Worm (Caenorhabditis elegans) whole organism, mixed stage, embryonic: ENCODE results near the gene C39D10.8.

Experiments used
- M03D4.4 ChIP-seq: sonication (generic microtip); optimal IDR thresholded peaks from 2 replicates; lab custom pipeline; 2017; ENCODE audit warnings: mild to moderate bottlenecking, missing genetic modification characterization, missing compliant biosample characterization
- bed-3 ChIP-seq: fragments of 200-800 bp; sonication (Bioruptor generic); optimal IDR thresholded peaks from 3 replicates; lab custom pipeline; 2018; ENCODE audit warnings: mild to moderate bottlenecking, missing genetic modification characterization, moderate library complexity, missing compliant biosample characterization
- blmp-1 ChIP-seq: fragments of 150-350 bp; optimal IDR thresholded peaks from 2 replicates; lab custom pipeline; 2014; ENCODE audit warnings: missing biosample characterization, missing genetic modification characterization
- ceh-39 ChIP-seq: fragments of 150-350 bp; optimal IDR thresholded peaks from 2 replicates; lab custom pipeline; 2014; ENCODE audit warnings: missing biosample characterization, missing genetic modification characterization
- ceh-43 ChIP-seq: fragments of 200-800 bp; sonication (Bioruptor generic); optimal IDR thresholded peaks from 2 replicates; lab custom pipeline; 2018; ENCODE audit warnings: mild to moderate bottlenecking, missing genetic modification characterization, moderate library complexity, missing compliant biosample characterization
- ceh-83 ChIP-seq: fragments of 200-800 bp; sonication (Bioruptor generic); optimal IDR thresholded peaks from 2 replicates; lab custom pipeline; 2018; ENCODE audit warnings: mild to moderate bottlenecking, missing genetic modification characterization, missing compliant biosample characterization
- ces-1 ChIP-seq: fragments of 150-350 bp; optimal IDR thresholded peaks from 2 replicates; lab custom pipeline; 2014; ENCODE audit warnings: missing biosample characterization, missing genetic modification reagents, missing genetic modification characterization
- drap-1 ChIP-seq: fragments of 200-800 bp; sonication (Bioruptor generic); optimal IDR thresholded peaks from 3 replicates; lab custom pipeline; 2018; ENCODE audit warnings: mild to moderate bottlenecking, missing genetic modification characterization, missing compliant biosample characterization
- elt-1 ChIP-seq: sonication (generic microtip); optimal IDR thresholded peaks from 2 replicates; lab custom pipeline; 2017; ENCODE audit warnings: missing genetic modification characterization, mild to moderate bottlenecking, missing compliant biosample characterization, antibody characterized with exemption, moderate library complexity, borderline replicate concordance; ENCODE audit not compliant: insufficient read depth
- elt-3 ChIP-seq: fragments of 150-350 bp; optimal IDR thresholded peaks from 2 replicates; lab custom pipeline; 2014; ENCODE audit warnings: missing biosample characterization, missing genetic modification characterization
- flh-1 ChIP-seq: fragments of 200-800 bp; sonication (Bioruptor generic); optimal IDR thresholded peaks from 2 replicates; lab custom pipeline; 2018; ENCODE audit warnings: mild to moderate bottlenecking, missing genetic modification characterization, moderate library complexity, missing compliant biosample characterization
- ham-2 ChIP-seq: fragments of 200-800 bp; sonication (Bioruptor generic); optimal IDR thresholded peaks from 2 replicates; lab custom pipeline; 2018; ENCODE audit warnings: mild to moderate bottlenecking, missing genetic modification characterization, missing compliant biosample characterization
- hlh-1 ChIP-seq: fragments of 150-350 bp; optimal IDR thresholded peaks from 2 replicates; lab custom pipeline; 2014; ENCODE audit warnings: missing biosample characterization, missing genetic modification reagents, missing genetic modification characterization
- lin-13 ChIP-seq: fragments of 150-350 bp; optimal IDR thresholded peaks from 2 replicates; lab custom pipeline; 2014; ENCODE audit warnings: missing biosample characterization, missing genetic modification characterization
- lin-32 ChIP-seq: fragments of 200-800 bp; sonication (Bioruptor generic); optimal IDR thresholded peaks from 2 replicates; lab custom pipeline; 2018; ENCODE audit warnings: mild to moderate bottlenecking, missing genetic modification characterization, missing compliant biosample characterization
- lsy-2 ChIP-seq: fragments of 150-350 bp; optimal IDR thresholded peaks from 2 replicates; lab custom pipeline; 2014; ENCODE audit warnings: missing biosample characterization, missing genetic modification characterization
- mab-5 ChIP-seq: fragments of 150-350 bp; optimal IDR thresholded peaks from 2 replicates; lab custom pipeline; 2014; ENCODE audit warnings: missing biosample characterization, missing genetic modification characterization
- mep-1 ChIP-seq: fragments of 150-350 bp; optimal IDR thresholded peaks from 2 replicates; lab custom pipeline; 2017; ENCODE audit warnings: missing biosample characterization, missing genetic modification reagents, missing genetic modification characterization, inconsistent platforms
- nhr-12 ChIP-seq: fragments of 150-350 bp; optimal IDR thresholded peaks from 2 replicates; lab custom pipeline; 2014; ENCODE audit warnings: missing biosample characterization, missing genetic modification characterization
- nhr-237 ChIP-seq: fragments of 150-350 bp; optimal IDR thresholded peaks from 2 replicates; lab custom pipeline; 2014; ENCODE audit warnings: missing biosample characterization, missing genetic modification characterization
- nhr-28 ChIP-seq: fragments of 150-350 bp; optimal IDR thresholded peaks from 2 replicates; lab custom pipeline; 2014; ENCODE audit warnings: missing biosample characterization, missing genetic modification characterization
- nhr-76 ChIP-seq: sonication (generic microtip); optimal IDR thresholded peaks from 2 replicates; lab custom pipeline; 2017; ENCODE audit warnings: missing biosample characterization, missing genetic modification characterization
- pha-4 ChIP-seq: fragments of 150-350 bp; optimal IDR thresholded peaks from 2 replicates; lab custom pipeline; 2018; ENCODE audit warnings: missing biosample characterization, missing genetic modification reagents, missing genetic modification characterization
- sem-2 ChIP-seq: fragments of 200-800 bp; sonication (Bioruptor generic); optimal IDR thresholded peaks from 2 replicates; lab custom pipeline; 2018; ENCODE audit warnings: mild to moderate bottlenecking, missing genetic modification characterization, missing compliant biosample characterization
- snpc-4 ChIP-seq: fragments of 150-350 bp; optimal IDR thresholded peaks from 2 replicates; lab custom pipeline; 2014; ENCODE audit warnings: missing biosample characterization, missing genetic modification characterization
- sptf-1 ChIP-seq: sonication (generic microtip); optimal IDR thresholded peaks from 2 replicates; lab custom pipeline; 2017; ENCODE audit warnings: mild to moderate bottlenecking, missing genetic modification characterization, moderate library complexity, missing compliant biosample characterization
- tbx-8 ChIP-seq: fragments of 200-800 bp; sonication (Bioruptor generic); optimal IDR thresholded peaks from 2 replicates; lab custom pipeline; 2018; ENCODE audit warnings: mild to moderate bottlenecking, missing genetic modification characterization, moderate library complexity, missing compliant biosample characterization
- unc-120 ChIP-seq: sonication (generic microtip); optimal IDR thresholded peaks from 2 replicates; lab custom pipeline; 2017; ENCODE audit warnings: missing genetic modification characterization, missing compliant biosample characterization; ENCODE audit not compliant: poor library complexity, severe bottlenecking
- unc-39 ChIP-seq: fragments of 150-350 bp; optimal IDR thresholded peaks from 2 replicates; lab custom pipeline; 2014; ENCODE audit warnings: missing biosample characterization, missing genetic modification characterization
- unc-62 ChIP-seq: fragments of 150-350 bp; optimal IDR thresholded peaks from 2 replicates; lab custom pipeline; 2014; ENCODE audit warnings: missing biosample characterization, missing genetic modification reagents, missing genetic modification characterization
- zip-8 ChIP-seq: fragments of 150-350 bp; optimal IDR thresholded peaks from 2 replicates; lab custom pipeline; 2014; ENCODE audit warnings: missing biosample characterization, missing genetic modification characterization
- ztf-11 ChIP-seq: fragments of 150-350 bp; optimal IDR thresholded peaks from 2 replicates; lab custom pipeline; 2014; ENCODE audit warnings: missing biosample characterization, missing genetic modification characterization

C39D10.8 gene

DNA sequence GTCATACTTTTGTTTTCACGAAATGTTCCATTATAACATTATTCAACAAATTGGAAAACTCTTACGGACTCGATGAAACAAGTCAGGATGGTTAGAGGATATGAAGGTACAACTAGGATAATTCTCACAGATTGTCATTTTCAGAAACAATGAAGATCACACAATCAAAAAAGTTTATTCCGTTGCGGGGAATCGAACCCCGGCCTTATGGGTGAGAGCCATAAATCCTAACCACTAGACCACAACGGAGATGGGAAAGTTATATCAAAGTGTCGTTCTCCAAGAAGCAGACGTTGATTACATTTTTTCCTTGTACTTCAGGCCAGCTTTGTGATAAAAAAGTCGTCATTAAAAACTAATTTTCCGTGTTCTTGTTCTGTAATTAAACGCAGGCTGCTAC is 17.4 kb upstream of the C39D10.8 start:
- TF ChIP-seq lin-32 (GFP tag; lab: Kevin White, UChicago) (no peak), lsy-2 (tag; lab: Kevin White, UChicago) (no peak), nhr-28 (tag; lab: Kevin White, UChicago) (no peak), sptf-1 (tag; lab: Kevin White, UChicago) (no peak), nhr-12 (tag; lab: Kevin White, UChicago) (no peak), ceh-39 (tag; lab: Kevin White, UChicago) (no peak), ztf-11 (tag; lab: Kevin White, UChicago) (no peak)

DNA sequence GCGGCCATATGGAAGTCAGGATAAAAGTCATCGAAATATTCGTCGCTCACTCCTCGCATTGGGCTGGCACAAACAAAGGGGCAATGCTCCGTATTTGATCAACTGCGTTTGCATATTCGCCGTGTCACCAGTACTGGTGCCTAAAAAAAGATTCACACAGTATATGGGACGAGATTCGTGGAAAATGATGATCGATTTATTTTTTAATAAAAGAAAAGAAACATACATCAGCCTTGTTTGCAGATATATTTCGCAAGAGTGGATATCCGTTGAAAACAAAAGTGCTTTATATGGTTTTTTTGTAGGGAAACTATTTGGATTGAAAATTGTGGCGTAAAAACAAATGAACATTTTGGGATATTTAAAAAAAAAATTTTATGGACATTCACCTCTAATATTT is 16.9 kb upstream of the C39D10.8 start, which contains the start of gene latd-1:
Gene latd-1, minus strand, starts transcription at position 101 of the 400 bp plus-strand sequence.
- no peak for TF ChIP-seq sptf-1 (tag; lab: Kevin White, UChicago)
- no peak for TF ChIP-seq pha-4
- no peak for TF ChIP-seq nhr-28 (tag; lab: Kevin White, UChicago)
- no peak for TF ChIP-seq snpc-4 (tag; lab: Kevin White, UChicago)
- TF ChIP-seq ztf-11 (tag; lab: Kevin White, UChicago) = no peak
- TF ChIP-seq lsy-2 (tag; lab: Kevin White, UChicago) = no peak
- TF ChIP-seq unc-120 (tag; lab: Kevin White, UChicago) = no peak
- no peak for TF ChIP-seq ceh-39 (tag; lab: Kevin White, UChicago)
- TF ChIP-seq ceh-83 (GFP tag; lab: Kevin White, UChicago) = no peak
- TF ChIP-seq ceh-43 (GFP tag; lab: Kevin White, UChicago) = no peak
- no peak for TF ChIP-seq zip-8 (tag; lab: Kevin White, UChicago)
- TF ChIP-seq sem-2 (GFP tag; lab: Kevin White, UChicago) = no peak
- TF ChIP-seq lin-13 (tag; lab: Kevin White, UChicago) = no peak
- no peak for TF ChIP-seq M03D4.4 (tag; lab: Kevin White, UChicago)
- TF ChIP-seq hlh-1 = no peak
- TF ChIP-seq nhr-76 (tag; lab: Kevin White, UChicago) = no peak
- TF ChIP-seq, all 35 proteins: peak for 0

DNA sequence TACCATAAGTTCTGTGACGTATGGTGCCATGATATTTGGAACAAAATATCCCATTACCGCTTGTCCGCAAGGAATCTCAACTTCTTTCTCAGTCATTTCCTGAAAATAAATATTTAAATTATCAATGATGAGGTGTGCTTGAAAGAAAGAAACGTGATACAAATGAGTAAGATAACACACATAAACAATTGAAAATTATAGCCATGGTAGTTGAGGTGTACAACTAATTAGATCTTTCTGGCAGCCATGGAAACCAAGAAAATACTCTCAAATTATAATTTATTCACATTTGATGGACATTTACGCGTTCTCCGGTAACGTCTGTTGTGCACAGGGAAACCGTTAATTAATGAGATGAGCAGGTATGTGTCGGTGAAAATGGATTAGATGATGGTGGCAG is 11.5 kb upstream of the C39D10.8 start, which contains the start of gene C39D10.5:
Gene C39D10.5, minus strand, starts transcription at position 101 of the 400 bp plus-strand sequence.
- no peak for TF ChIP-seq unc-39 (tag; lab: Kevin White, UChicago)
- no peak for TF ChIP-seq elt-3 (tag; lab: Kevin White, UChicago)
- no peak for TF ChIP-seq ham-2
- no peak for TF ChIP-seq zip-8 (tag; lab: Kevin White, UChicago)
- no peak for TF ChIP-seq unc-62 (GFP tag; lab: Kevin White, UChicago)
- no peak for TF ChIP-seq unc-120 (tag; lab: Kevin White, UChicago)
- TF ChIP-seq blmp-1 (tag; lab: Kevin White, UChicago) = no peak
- TF ChIP-seq nhr-12 (tag; lab: Kevin White, UChicago) = no peak
- no peak for TF ChIP-seq ztf-11 (tag; lab: Kevin White, UChicago)
- TF ChIP-seq mab-5 = no peak
- no peak for TF ChIP-seq nhr-237 (tag; lab: Kevin White, UChicago)
- no peak for TF ChIP-seq nhr-28 (tag; lab: Kevin White, UChicago)
- no peak for TF ChIP-seq lin-32 (GFP tag; lab: Kevin White, UChicago)
- TF ChIP-seq bed-3 = no peak

DNA sequence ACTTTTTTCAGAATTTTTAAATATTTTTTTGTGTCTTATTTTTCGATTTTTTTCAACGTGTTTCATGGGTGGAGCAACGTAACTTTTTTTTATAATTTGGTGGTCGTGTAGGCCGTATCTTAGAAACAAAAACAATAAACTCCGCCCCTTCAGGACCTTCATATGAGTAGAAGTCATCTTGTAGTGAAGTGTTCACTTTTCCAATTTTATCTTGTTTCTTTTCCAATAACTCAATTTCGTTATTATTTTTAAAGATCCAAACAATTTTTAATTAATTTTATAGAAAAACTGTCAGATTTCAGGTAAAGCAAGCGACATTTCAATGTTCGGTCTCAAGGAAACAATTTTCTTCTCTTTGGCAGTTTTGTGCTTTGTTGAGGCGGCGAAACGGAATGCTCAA is 8.2 kb upstream of the C39D10.8 start, which contains the start of gene C39D10.2:
Gene C39D10.2, plus strand, starts transcription at position 301 of the 400 bp plus-strand sequence.
- TF ChIP-seq flh-1 = no peak
- TF ChIP-seq unc-120 (tag; lab: Kevin White, UChicago) = no peak
- no peak for TF ChIP-seq drap-1 (GFP tag; lab: Kevin White, UChicago)
- TF ChIP-seq, all 35 proteins: peak for 0

DNA sequence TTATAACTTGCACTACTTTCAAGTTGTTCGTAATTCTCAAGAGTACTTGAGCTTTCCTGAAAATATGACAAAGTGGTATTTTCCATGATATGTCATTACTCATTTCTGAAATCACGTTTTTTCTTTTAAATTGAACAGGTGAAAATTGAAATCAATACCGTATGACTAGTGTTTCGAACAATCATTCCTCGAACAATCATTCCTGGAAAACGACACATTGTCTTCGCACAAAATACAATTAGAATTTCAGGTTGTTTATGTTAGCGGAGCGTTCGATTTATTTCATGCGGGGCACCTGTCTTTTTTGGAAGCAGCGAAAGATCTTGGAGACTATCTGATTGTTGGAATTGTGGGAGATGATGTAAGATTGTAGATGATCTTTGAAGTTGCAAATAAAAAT is 5.5 kb upstream of the C39D10.8 start:
- TF ChIP-seq unc-39 (tag; lab: Kevin White, UChicago) (no peak), bed-3 (no peak), sptf-1 (tag; lab: Kevin White, UChicago) (no peak), elt-3 (tag; lab: Kevin White, UChicago) (no peak), nhr-237 (tag; lab: Kevin White, UChicago) (no peak), lsy-2 (tag; lab: Kevin White, UChicago) (no peak), ham-2 (no peak), ceh-43 (GFP tag; lab: Kevin White, UChicago) (no peak), elt-1 (tag; lab: Kevin White, UChicago) (no peak), lin-13 (tag; lab: Kevin White, UChicago) (no peak), unc-62 (GFP tag; lab: Kevin White, UChicago) (no peak), unc-120 (tag; lab: Kevin White, UChicago) (no peak), sem-2 (GFP tag; lab: Kevin White, UChicago) (no peak), flh-1 (no peak), lin-32 (GFP tag; lab: Kevin White, UChicago) (no peak), mep-1 (tag; lab: Kevin White, UChicago) (no peak), ces-1 (no peak), zip-8 (tag; lab: Kevin White, UChicago) (no peak), drap-1 (GFP tag; lab: Kevin White, UChicago) (no peak), tbx-8 (GFP tag; lab: Kevin White, UChicago) (no peak)
